Worm (Caenorhabditis elegans): ENCODE results near the gene ZC21.6.

DNA sequence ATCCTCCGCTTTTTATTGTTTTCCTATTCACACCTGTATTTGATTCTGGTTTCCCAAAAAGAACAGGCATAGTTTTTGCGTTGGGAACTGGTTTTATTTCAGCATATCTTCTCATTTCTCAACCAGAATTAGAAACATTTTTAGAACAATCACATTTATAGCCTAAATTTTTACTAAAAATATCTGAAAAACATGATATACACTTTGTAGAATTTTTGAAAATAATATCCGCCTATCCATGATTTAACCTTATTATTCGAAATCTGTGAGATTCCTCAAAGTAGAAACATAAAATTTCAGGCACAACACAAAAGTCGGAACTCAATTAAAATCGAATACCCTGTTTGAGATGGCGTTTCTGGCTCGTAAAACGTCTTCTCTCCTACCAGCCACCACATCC lies 15.4 kb upstream of the ZC21.6 start, which contains the start of gene acdh-6:
- no peak for TF ChIP-seq ets-4 (GFP tag; optimal IDR thresholded peaks at IDR 0.05)
- TF ChIP-seq nfya-1 (tag; optimal IDR thresholded peaks at IDR 0.05; ENCODE audit: borderline replicate concordance, insufficient read depth): no peak
- TF ChIP-seq akir-1 (GFP tag; optimal IDR thresholded peaks at IDR 0.05): no peak
- no peak for TF ChIP-seq unc-130 (GFP tag; optimal IDR thresholded peaks at IDR 0.05)
- no peak for TF ChIP-seq mel-28 (tag; optimal IDR thresholded peaks at IDR 0.05; ENCODE audit: borderline replicate concordance)
- TF ChIP-seq snpc-3.4 (tag; optimal IDR thresholded peaks at IDR 0.05): no peak
- TF ChIP-seq egrh-3 (GFP tag; IDR thresholded peaks at IDR 0.05): no peak
- TF ChIP-seq snpc-4 (GFP tag; optimal IDR thresholded peaks at IDR 0.05): no peak
- no peak for TF ChIP-seq snpc-4 (tag; optimal IDR thresholded peaks at IDR 0.05)
- no peak for TF ChIP-seq efl-1 (GFP tag; optimal IDR thresholded peaks at IDR 0.05)
- no peak for TF ChIP-seq unc-62 (GFP tag; optimal IDR thresholded peaks at IDR 0.05)
- TF ChIP-seq cebp-1 (GFP tag; IDR thresholded peaks at IDR 0.05): no peak
- no peak for TF ChIP-seq cebp-1 (tag; optimal IDR thresholded peaks at IDR 0.05)
- no peak for TF ChIP-seq madf-10 (tag; optimal IDR thresholded peaks at IDR 0.05)
- TF ChIP-seq pha-4 (tag; optimal IDR thresholded peaks at IDR 0.05): no peak
- TF ChIP-seq B0336.3 (GFP tag; IDR thresholded peaks at IDR 0.05): no peak

All from whole organism, young adult.